Fruit fly (Drosophila melanogaster): ENCODE results near the gene CG33303.

CG33303 gene

dm6 chr2L:10331066-10331847 lies 44.3 kb downstream of the CG33303 start, which contains the start of the genes Schip1 and Cox10 (continued):
- TF ChIP-seq CG16813 (GFP tag; IDR thresholded peaks at IDR 0.05; ENCODE audit: partially characterized antibody) (no peak), CG14710 (tag; optimal IDR thresholded peaks at IDR 0.05) (peak; percentile 46), CG13296 (GFP tag; optimal IDR thresholded peaks at IDR 0.05) (no peak), CG7928 (GFP tag; optimal IDR thresholded peaks at IDR 0.05) (no peak), Drgx (GFP tag; IDR thresholded peaks at IDR 0.05) (no peak), al (GFP tag; IDR thresholded peaks at IDR 0.05) (no peak), CG2199 (GFP tag; IDR thresholded peaks at IDR 0.05) (no peak), gro (GFP tag; optimal IDR thresholded peaks at IDR 0.05) (no peak), CG33557 (GFP tag; optimal IDR thresholded peaks at IDR 0.05) (no peak), CG3407 (GFP tag; optimal IDR thresholded peaks at IDR 0.05) (no peak), ro (GFP tag; IDR thresholded peaks at IDR 0.05) (no peak), CG10267 (tag; optimal IDR thresholded peaks at IDR 0.05) (peak; percentile 71), Aef1 (GFP tag; IDR thresholded peaks at IDR 0.05) (no peak), CG17829 (tag; optimal IDR thresholded peaks at IDR 0.05) (peak; percentile 49), CG42726 (GFP tag; IDR thresholded peaks at IDR 0.05; ENCODE audit: partially characterized antibody) (no peak), CG17912 (GFP tag; optimal IDR thresholded peaks at IDR 0.05) (no peak), CG9437 (GFP tag; optimal IDR thresholded peaks at IDR 0.05) (no peak), CG15601 (tag; optimal IDR thresholded peaks at IDR 0.05) (peak; percentile 23), tgo (GFP tag; IDR thresholded peaks at IDR 0.05) (no peak), lmd (GFP tag; IDR thresholded peaks at IDR 0.05) (no peak), CG10209 (GFP tag; optimal IDR thresholded peaks at IDR 0.05) (no peak), Nf-YB (GFP tag; optimal IDR thresholded peaks at IDR 0.05) (peak; percentile 6), CG6791 (GFP tag; IDR thresholded peaks at IDR 0.05; ENCODE audit: partially characterized antibody) (no peak), pzg (GFP tag; optimal IDR thresholded peaks at IDR 0.05) (peak; percentile 13), CG7271 (tag; optimal IDR thresholded peaks at IDR 0.05) (no peak), cwo (GFP tag; optimal IDR thresholded peaks at IDR 0.05) (no peak), CG43689 (GFP tag; IDR thresholded peaks at IDR 0.05) (no peak), sima (GFP tag; optimal IDR thresholded peaks at IDR 0.05) (no peak), exex (tag; optimal IDR thresholded peaks at IDR 0.05) (no peak), sens (GFP tag) (peak; percentile 59), Sox100B (GFP tag; optimal IDR thresholded peaks at IDR 0.05) (peak; percentile 21), Fer2 (tag; optimal IDR thresholded peaks at IDR 0.05) (no peak), Hr3 (GFP tag; optimal IDR thresholded peaks at IDR 0.05) (peak; percentile 2), hbn (GFP tag; IDR thresholded peaks at IDR 0.05; ENCODE audit: partially characterized antibody) (no peak), sd (tag; optimal IDR thresholded peaks at IDR 0.05) (no peak), Antp (GFP tag; optimal IDR thresholded peaks at IDR 0.05) (no peak), CG16779 (GFP tag; IDR thresholded peaks at IDR 0.05) (no peak), cad (GFP tag; optimal IDR thresholded peaks at IDR 0.05) (no peak), grau (tag; optimal IDR thresholded peaks at IDR 0.05) (no peak), Camta (GFP tag; optimal IDR thresholded peaks at IDR 0.05) (no peak), CoRest (tag; optimal IDR thresholded peaks at IDR 0.05) (peak; percentile 56), Dll (GFP tag; IDR thresholded peaks at IDR 0.05; ENCODE audit: partially characterized antibody) (no peak), klu (GFP tag; IDR thresholded peaks at IDR 0.05) (no peak), Ets65A (GFP tag) (no peak), maf-S (GFP tag; optimal IDR thresholded peaks at IDR 0.05) (no peak), E2f2 (GFP tag; IDR thresholded peaks at IDR 0.05) (peak; percentile 45; the same call in 1 of the 2 replicates), Hmr (GFP tag; optimal IDR thresholded peaks at IDR 0.05) (no peak), croc (GFP tag; conservative IDR thresholded peaks at IDR 0.05) (no peak), CG12942 (GFP tag; optimal IDR thresholded peaks at IDR 0.05) (no peak), Optix (GFP tag; IDR thresholded peaks at IDR 0.05) (no peak)

Measured in whole organism, embryonic.